Fruit fly (Drosophila melanogaster): ENCODE results near the gene CG32568.

DNA sequence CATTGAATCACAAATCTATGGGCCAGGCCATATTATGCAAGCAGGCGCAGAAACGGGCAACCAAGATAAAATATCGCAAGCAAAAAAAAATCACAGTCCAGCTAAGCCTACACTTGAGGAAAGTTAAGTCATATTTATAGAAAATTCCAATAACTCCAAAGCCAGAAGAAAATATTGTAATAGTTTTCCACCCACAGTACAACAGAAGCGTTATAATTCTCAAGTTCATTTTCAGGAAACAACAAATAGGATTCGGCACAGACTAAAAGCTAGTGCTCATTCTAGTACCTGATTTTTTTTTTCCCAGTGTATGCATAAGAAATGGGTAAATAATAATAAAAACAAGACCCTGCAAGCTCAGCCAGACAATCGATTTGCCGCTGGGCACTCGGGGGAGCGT is 25.1 kb downstream of the CG32568 start:
- TF ChIP-seq CG8478 (optimal IDR thresholded peaks at IDR 0.05): no peak
- no peak for TF ChIP-seq CTCF (optimal IDR thresholded peaks at IDR 0.05)

All from S2 (cell line).